Fruit fly (Drosophila melanogaster) whole organism, embryonic: ENCODE measurements around the gene CG32369.

Experiments used
- CG11085 ChIP-seq: fragments of 200-800 bp; sonication (Bioruptor generic); IDR thresholded peaks from 2 replicates; pipeline ENCODE4 v1.3.6; 2022; ENCODE audit warnings: missing biosample characterization, missing genetic modification characterization
- CG11504 ChIP-seq: fragments of 200-800 bp; sonication (Bioruptor generic); optimal IDR thresholded peaks from 3 replicates; lab custom pipeline; 2019; ENCODE audit warnings: missing biosample characterization, mild to moderate bottlenecking, missing genetic modification characterization, moderate library complexity
- CG13894 ChIP-seq: fragments of 200-800 bp; sonication (Bioruptor generic); optimal IDR thresholded peaks from 3 replicates; lab custom pipeline; 2018; ENCODE audit warnings: missing biosample characterization, mild to moderate bottlenecking, missing genetic modification characterization, moderate library complexity
- CG14710 ChIP-seq: fragments of 200-800 bp; sonication (Bioruptor generic); optimal IDR thresholded peaks from 3 replicates; lab custom pipeline; 2019; ENCODE audit warnings: missing biosample characterization, mild to moderate bottlenecking, missing genetic modification characterization, moderate library complexity
- CG16863 ChIP-seq: fragments of 200-800 bp; sonication (Bioruptor generic); optimal IDR thresholded peaks from 3 replicates; lab custom pipeline; 2016; ENCODE audit warnings: missing biosample characterization, missing genetic modification characterization
- CG17186 ChIP-seq: fragments of 200-800 bp; sonication (Bioruptor generic); optimal IDR thresholded peaks from 3 replicates; lab custom pipeline; 2017; ENCODE audit warnings: missing biosample characterization, missing genetic modification reagents, missing genetic modification characterization
- CG18011 ChIP-seq: fragments of 200-800 bp; sonication (Bioruptor generic); optimal IDR thresholded peaks from 2 replicates; lab custom pipeline; 2017; ENCODE audit warnings: missing biosample characterization, missing genetic modification characterization, mild to moderate bottlenecking, moderate library complexity, missing genotype
- CG2678 ChIP-seq: fragments of 200-800 bp; sonication (Bioruptor generic); optimal IDR thresholded peaks from 3 replicates; lab custom pipeline; 2019; ENCODE audit warnings: missing biosample characterization, mild to moderate bottlenecking, missing genetic modification characterization, moderate library complexity
- CG2712 ChIP-seq: fragments of 200-800 bp; optimal IDR thresholded peaks from 3 replicates; lab custom pipeline; 2019; ENCODE audit warnings: missing biosample characterization, mild to moderate bottlenecking, missing genetic modification characterization, moderate library complexity
- CG30020 ChIP-seq: fragments of 200-800 bp; optimal IDR thresholded peaks from 2 replicates; lab custom pipeline; 2019; ENCODE audit warnings: missing biosample characterization, mild to moderate bottlenecking, missing genetic modification characterization, moderate library complexity
- CG34376 ChIP-seq: fragments of 200-800 bp; sonication (Bioruptor generic); optimal IDR thresholded peaks from 2 replicates; lab custom pipeline; 2018; ENCODE audit warnings: missing biosample characterization, mild to moderate bottlenecking, missing genetic modification characterization
- CG4404 ChIP-seq: fragments of 200-800 bp; sonication (Bioruptor generic); IDR thresholded peaks from 2 replicates; pipeline ENCODE4 v1.3.6; 2022; ENCODE audit warnings: missing biosample characterization, missing genetic modification characterization
- CG7963 ChIP-seq: fragments of 200-800 bp; sonication (Bioruptor generic); IDR thresholded peaks from 3 replicates; pipeline ENCODE4 v1.3.6; 2022; ENCODE audit warnings: missing biosample characterization, missing genetic modification characterization; ENCODE audit not compliant: partially characterized antibody
- CG9437 ChIP-seq: fragments of 200-800 bp; sonication (Bioruptor generic); optimal IDR thresholded peaks from 2 replicates; lab custom pipeline; 2018; ENCODE audit warnings: missing biosample characterization, mild to moderate bottlenecking, missing genetic modification characterization
- CG9797 ChIP-seq: fragments of 200-800 bp; sonication (Bioruptor generic); optimal IDR thresholded peaks from 3 replicates; lab custom pipeline; 2018; ENCODE audit warnings: missing biosample characterization, mild to moderate bottlenecking, missing genetic modification characterization
- CG9817 ChIP-seq: fragments of 200-800 bp; sonication (Bioruptor generic); optimal IDR thresholded peaks from 2 replicates; lab custom pipeline; 2018; ENCODE audit warnings: missing biosample characterization, mild to moderate bottlenecking, missing genetic modification characterization, moderate library complexity
- CoRest ChIP-seq: fragments of 200-800 bp; sonication (Bioruptor generic); optimal IDR thresholded peaks from 3 replicates; lab custom pipeline; 2018; ENCODE audit warnings: missing biosample characterization, mild to moderate bottlenecking, missing genetic modification characterization, moderate library complexity
- Ets97D ChIP-seq: fragments of 200-800 bp; sonication (Bioruptor generic); optimal IDR thresholded peaks from 3 replicates; lab custom pipeline; 2016; ENCODE audit warnings: missing biosample characterization, missing genetic modification characterization
- HLH54F ChIP-seq: fragments of 200-800 bp; sonication (Bioruptor generic); optimal IDR thresholded peaks from 3 replicates; lab custom pipeline; 2016; ENCODE audit warnings: missing biosample characterization, missing genetic modification characterization
- HLHmδ ChIP-seq: fragments of 200-800 bp; sonication (Bioruptor generic); optimal IDR thresholded peaks from 2 replicates; lab custom pipeline; 2018; ENCODE audit warnings: missing biosample characterization, mild to moderate bottlenecking, missing genetic modification characterization, moderate library complexity
- Hsf ChIP-seq: fragments of 200-800 bp; sonication (Bioruptor generic); optimal IDR thresholded peaks from 3 replicates; lab custom pipeline; 2016; ENCODE audit warnings: missing biosample characterization, missing genetic modification characterization
- MESR4 ChIP-seq: fragments of 200-800 bp; sonication (Bioruptor generic); optimal IDR thresholded peaks from 2 replicates; lab custom pipeline; 2018; ENCODE audit warnings: missing biosample characterization, mild to moderate bottlenecking, missing genetic modification characterization, moderate library complexity
- Nf-YB ChIP-seq: fragments of 200-800 bp; sonication (Bioruptor generic); optimal IDR thresholded peaks from 3 replicates; lab custom pipeline; 2019; ENCODE audit warnings: missing biosample characterization, mild to moderate bottlenecking, missing genetic modification characterization, moderate library complexity
- Oaz ChIP-seq: fragments of 200-800 bp; sonication (Bioruptor generic); IDR thresholded peaks from 2 replicates; pipeline ENCODE4 v1.3.6; 2022; ENCODE audit warnings: missing biosample characterization, missing genetic modification characterization
- Rfx ChIP-seq: fragments of 200-800 bp; sonication (Bioruptor generic); IDR thresholded peaks from 2 replicates; pipeline ENCODE4 v1.3.6; 2022; ENCODE audit warnings: missing biosample characterization, missing genetic modification characterization
- Scr ChIP-seq: fragments of 200-800 bp; sonication (Bioruptor generic); IDR thresholded peaks from 2 replicates; pipeline ENCODE4 v1.3.6; 2022; ENCODE audit warnings: missing biosample characterization, missing genetic modification characterization; ENCODE audit not compliant: partially characterized antibody
- Ssrp ChIP-seq: fragments of 200-800 bp; sonication (Bioruptor generic); optimal IDR thresholded peaks from 2 replicates; lab custom pipeline; 2018; ENCODE audit warnings: missing biosample characterization, mild to moderate bottlenecking, missing genetic modification characterization, moderate library complexity
- amos ChIP-seq: fragments of 200-800 bp; sonication (Bioruptor generic); IDR thresholded peaks from 2 replicates; pipeline ENCODE4 v1.3.6; 2022; ENCODE audit warnings: missing biosample characterization, missing genetic modification characterization; ENCODE audit not compliant: partially characterized antibody
- bcd ChIP-seq: fragments of 200-800 bp; sonication (Bioruptor generic); optimal IDR thresholded peaks from 2 replicates; lab custom pipeline; 2017; ENCODE audit warnings: missing biosample characterization, mild to moderate bottlenecking, missing genetic modification characterization
- btn ChIP-seq: fragments of 200-800 bp; sonication (Bioruptor generic); optimal IDR thresholded peaks from 2 replicates; lab custom pipeline; 2016; ENCODE audit warnings: missing biosample characterization, missing genetic modification characterization
- cg ChIP-seq: fragments of 200-800 bp; sonication (Bioruptor generic); optimal IDR thresholded peaks from 3 replicates; lab custom pipeline; 2019; ENCODE audit warnings: missing biosample characterization, mild to moderate bottlenecking, missing genetic modification characterization, moderate library complexity
- emc ChIP-seq: fragments of 200-800 bp; sonication (Bioruptor generic); optimal IDR thresholded peaks from 2 replicates; lab custom pipeline; 2016; ENCODE audit warnings: missing biosample characterization, missing genetic modification characterization
- ems ChIP-seq: fragments of 200-800 bp; sonication (Bioruptor generic); optimal IDR thresholded peaks from 3 replicates; lab custom pipeline; 2016; ENCODE audit warnings: missing biosample characterization, missing genetic modification characterization
- en ChIP-seq: fragments of 200-800 bp; sonication (Bioruptor generic); optimal IDR thresholded peaks from 2 replicates; lab custom pipeline; 2016; ENCODE audit warnings: missing biosample characterization, missing genetic modification characterization
- fd3F ChIP-seq: fragments of 200-800 bp; sonication (Bioruptor generic); optimal IDR thresholded peaks from 2 replicates; lab custom pipeline; 2018; ENCODE audit warnings: missing biosample characterization, mild to moderate bottlenecking, missing genetic modification characterization, moderate library complexity
- fd64A ChIP-seq: fragments of 200-800 bp; sonication (Bioruptor generic); optimal IDR thresholded peaks from 3 replicates; lab custom pipeline; 2018; ENCODE audit warnings: missing biosample characterization, mild to moderate bottlenecking, missing genetic modification characterization
- fd96Cb ChIP-seq: fragments of 200-800 bp; sonication (Bioruptor generic); optimal IDR thresholded peaks from 2 replicates; lab custom pipeline; 2018; ENCODE audit warnings: missing biosample characterization, mild to moderate bottlenecking, missing genetic modification characterization, moderate library complexity
- ftz-f1 ChIP-seq: fragments of 200-800 bp; sonication (Bioruptor generic); optimal IDR thresholded peaks from 2 replicates; lab custom pipeline; 2016; ENCODE audit warnings: missing biosample characterization, missing genetic modification characterization
- kay ChIP-seq: fragments of 200-800 bp; sonication (Bioruptor generic); optimal IDR thresholded peaks from 2 replicates; lab custom pipeline; 2016; ENCODE audit warnings: missing biosample characterization, missing genetic modification characterization
- lbe ChIP-seq: fragments of 200-800 bp; sonication (Bioruptor generic); optimal IDR thresholded peaks from 2 replicates; lab custom pipeline; 2016; ENCODE audit warnings: missing biosample characterization, mild to moderate bottlenecking, missing genetic modification characterization
- p53 ChIP-seq: fragments of 200-800 bp; sonication (Bioruptor generic); optimal IDR thresholded peaks from 2 replicates; lab custom pipeline; 2016; ENCODE audit warnings: missing biosample characterization, missing genetic modification characterization
- pita ChIP-seq: fragments of 200-800 bp; sonication (Bioruptor generic); optimal IDR thresholded peaks from 2 replicates; lab custom pipeline; 2017; ENCODE audit warnings: missing biosample characterization, mild to moderate bottlenecking, missing genetic modification characterization
- prd ChIP-seq, 3 experiments: fragments of >200 bp in 2 of 3; fragments of 200-800 bp in 1 of 3; sonication (Bioruptor generic) in 1 of 3; optimal IDR thresholded peaks in 2 of 3; IDR thresholded peaks in 1 of 3; 2 replicates in 2 of 3; 3 replicates in 1 of 3; pipeline versions ENCODE4 v1.3.6 to Lab custom; 2017 to 2022; ENCODE audit warnings: missing biosample characterization in 1 of 3, missing genetic modification characterization in 1 of 3
- scrt ChIP-seq: fragments of 200-800 bp; sonication (Bioruptor generic); optimal IDR thresholded peaks from 2 replicates; lab custom pipeline; 2018; ENCODE audit warnings: missing biosample characterization, mild to moderate bottlenecking, missing genetic modification characterization, moderate library complexity
- sd ChIP-seq: fragments of 200-800 bp; sonication (Bioruptor generic); optimal IDR thresholded peaks from 3 replicates; lab custom pipeline; 2018; ENCODE audit warnings: missing biosample characterization, mild to moderate bottlenecking, missing genetic modification characterization, moderate library complexity
- sqz ChIP-seq: fragments of 200-800 bp; sonication (Bioruptor generic); optimal IDR thresholded peaks from 3 replicates; lab custom pipeline; 2018; ENCODE audit warnings: missing biosample characterization, mild to moderate bottlenecking, missing genetic modification characterization
- tgo ChIP-seq: fragments of 200-800 bp; sonication (Bioruptor generic); IDR thresholded peaks from 3 replicates; pipeline ENCODE4 v1.3.6; 2022; ENCODE audit warnings: missing biosample characterization, missing genetic modification characterization
- trh ChIP-seq: fragments of 200-800 bp; sonication (Bioruptor generic); optimal IDR thresholded peaks from 2 replicates; lab custom pipeline; 2016; ENCODE audit warnings: missing biosample characterization, missing genetic modification characterization
- vvl ChIP-seq: fragments of 200-800 bp; sonication (Bioruptor generic); IDR thresholded peaks from 2 replicates; pipeline ENCODE4 v1.3.6; 2022; ENCODE audit warnings: missing biosample characterization, missing genetic modification characterization

The CG32369 gene

dm6 chr3L:7850771-7851358 lies 41.2 kb upstream of the CG32369 start (continued):
- TF ChIP-seq CG7963 (GFP tag; lab: Robert Waterston, UW) (no peak), scrt (GFP tag; lab: Kevin White, UChicago) (peak; percentile 84), pita (GFP tag; lab: Kevin White, UChicago) (no peak), CoRest (tag; lab: Kevin White, UChicago) (peak; percentile 89), kay (GFP tag; lab: Kevin White, UChicago) (peak; percentile 75), CG16863 (GFP tag; lab: Kevin White, UChicago) (peak; percentile 88), CG13894 (tag; lab: Kevin White, UChicago) (peak; percentile 91), Nf-YB (GFP tag; lab: Kevin White, UChicago) (peak; percentile 70), Hsf (GFP tag; lab: Kevin White, UChicago) (peak; percentile 85), emc (GFP tag; lab: Kevin White, UChicago) (peak; percentile 76), lbe (GFP tag; lab: Kevin White, UChicago) (no peak), CG9817 (tag; lab: Kevin White, UChicago) (peak; percentile 74), fd96Cb (tag; lab: Kevin White, UChicago) (peak; percentile 83), Scr (GFP tag; lab: Robert Waterston, UW) (no peak), fd3F (GFP tag; lab: Kevin White, UChicago) (peak; percentile 77), CG9797 (GFP tag; lab: Kevin White, UChicago) (peak; percentile 20), CG30020 (tag; lab: Kevin White, UChicago) (peak; percentile 16), p53 (GFP tag; lab: Kevin White, UChicago) (peak; percentile 70), CG14710 (peak; percentile 81), CG2712 (tag; lab: Kevin White, UChicago) (peak; percentile 87), CG2678 (tag; lab: Kevin White, UChicago) (peak; percentile 95), MESR4 (no peak), fd64A (GFP tag; lab: Kevin White, UChicago) (peak; percentile 69), cg (GFP tag; lab: Kevin White, UChicago) (no peak), ems (GFP tag; lab: Kevin White, UChicago) (peak; percentile 78), en (GFP tag; lab: Kevin White, UChicago) (peak; percentile 79), CG9437 (GFP tag; lab: Kevin White, UChicago) (peak; percentile 71), bcd (peak; percentile 89), prd (optimal IDR thresholded peaks at IDR 0.05; lab: Kevin White, UChicago) (no peak), prd (GFP tag; IDR thresholded peaks at IDR 0.05; lab: Robert Waterston, UW) (peak; percentile 88), Ssrp (tag; lab: Kevin White, UChicago) (peak; percentile 73), CG18011 (peak; percentile 54), HLHmδ (GFP tag; lab: Kevin White, UChicago) (no peak), amos (no peak), CG11504 (tag; lab: Kevin White, UChicago) (peak; percentile 91), vvl (GFP tag; lab: Robert Waterston, UW) (peak; percentile 91), CG4404 (peak; percentile 36), sd (peak; percentile 81), CG11085 (GFP tag; lab: Robert Waterston, UW) (peak; percentile 75), tgo (GFP tag; lab: Robert Waterston, UW) (peak; percentile 90), sqz (peak; percentile 80), trh (GFP tag; lab: Kevin White, UChicago) (peak; percentile 73), btn (GFP tag; lab: Kevin White, UChicago) (peak; percentile 72), HLH54F (peak; percentile 79), CG34376 (GFP tag; lab: Kevin White, UChicago) (peak; percentile 97), Rfx (peak; percentile 75; the same call in 1 of the 2 replicates), Oaz (GFP tag; lab: Robert Waterston, UW) (peak; percentile 84), Ets97D (GFP tag; lab: Kevin White, UChicago) (peak; percentile 58), CG17186 (GFP tag; lab: Kevin White, UChicago) (peak; percentile 33), ftz-f1 (peak; percentile 67)
